Worm (Caenorhabditis elegans): ENCODE measurements around the gene cyp-33C11.

cyp-33C11 gene

ce11 chrV:728822-729493, 16.2 kb upstream of the cyp-33C11 start (continued):
- TF ChIP-seq cey-2 (tag; optimal IDR thresholded peaks at IDR 0.05; ENCODE audit: borderline replicate concordance, insufficient read depth) (no peak), R02D3.7 (tag; optimal IDR thresholded peaks at IDR 0.05) (no peak), F37D6.2 (tag; optimal IDR thresholded peaks at IDR 0.05) (no peak), ctbp-1 (GFP tag; IDR thresholded peaks at IDR 0.05) (0 out of 2 replicates have a peak, but pooled peaks have one; percentile 5), nhr-102 (tag; optimal IDR thresholded peaks at IDR 0.05) (peak; percentile 18), set-16 (GFP tag; IDR thresholded peaks at IDR 0.05) (no peak), mxl-2 (GFP tag; conservative IDR thresholded peaks at IDR 0.05) (no peak), ceh-62 (tag; optimal IDR thresholded peaks at IDR 0.05) (no peak), madf-9 (GFP tag; conservative IDR thresholded peaks at IDR 0.05) (no peak), T20F7.1 (GFP tag; optimal IDR thresholded peaks at IDR 0.05) (peak; percentile 23), hif-1 (tag; optimal IDR thresholded peaks at IDR 0.05) (no peak), zip-11 (GFP tag; IDR thresholded peaks at IDR 0.05) (no peak), ceh-32 (tag; optimal IDR thresholded peaks at IDR 0.05; ENCODE audit: poor library complexity) (no peak), attf-4 (tag; optimal IDR thresholded peaks at IDR 0.05) (no peak), sdz-12 (GFP tag; optimal IDR thresholded peaks at IDR 0.05) (no peak), lsy-2 (tag; optimal IDR thresholded peaks at IDR 0.05) (peak in 1 of 2 experiments; percentile 69), nhr-111 (GFP tag; optimal IDR thresholded peaks at IDR 0.05) (peak; percentile 47), mep-1 (tag; optimal IDR thresholded peaks at IDR 0.05) (peak; percentile 61), spr-3 (GFP tag; optimal IDR thresholded peaks at IDR 0.05) (no peak), dmd-6 (GFP tag; IDR thresholded peaks at IDR 0.05) (peak; percentile 13; the same call in 1 of the 2 replicates), F26F4.8 (GFP tag; conservative IDR thresholded peaks at IDR 0.05) (no peak), lin-15B (tag; optimal IDR thresholded peaks at IDR 0.05) (no peak), egl-27 (tag; optimal IDR thresholded peaks at IDR 0.05) (no peak), mdt-29 (GFP tag; IDR thresholded peaks at IDR 0.05) (no peak), nhr-41 (GFP tag; IDR thresholded peaks at IDR 0.05) (no peak), lir-3 (tag; optimal IDR thresholded peaks at IDR 0.05) (no peak), hmg-1.1 (GFP tag; IDR thresholded peaks at IDR 0.05) (0 out of 2 replicates have a peak, but pooled peaks have one; percentile 26), fkh-10 (GFP tag; optimal IDR thresholded peaks at IDR 0.05) (no peak), aha-1 (tag) (peak; percentile 98), nhr-11 (tag; optimal IDR thresholded peaks at IDR 0.05) (peak; percentile 69), ztf-11 (tag; optimal IDR thresholded peaks at IDR 0.05) (no peak), skn-1 (tag; optimal IDR thresholded peaks at IDR 0.05) (no peak), mes-2 (tag; optimal IDR thresholded peaks at IDR 0.05; ENCODE audit: poor library complexity, severe bottlenecking) (no peak), nhr-237 (tag; optimal IDR thresholded peaks at IDR 0.05) (no peak), daf-8 (GFP tag; IDR thresholded peaks at IDR 0.05) (no peak), duxl-1 (tag; optimal IDR thresholded peaks at IDR 0.05; ENCODE audit: poor library complexity) (no peak), nhr-76 (tag; optimal IDR thresholded peaks at IDR 0.05) (no peak), lin-1 (GFP tag; IDR thresholded peaks at IDR 0.05) (no peak)

ce11 chrV:727484-728351, 14.9 kb upstream of the cyp-33C11 start, which contains the start of the genes icl-1 and srh-2:
TSS of gene icl-1 (minus strand) at chrV:728004.
TSS of gene srh-2 (plus strand) at chrV:728301.
- TF ChIP-seq nhr-102 (tag; optimal IDR thresholded peaks at IDR 0.05) (peak; percentile 52), nhr-111 (GFP tag; optimal IDR thresholded peaks at IDR 0.05) (peak; percentile 82), nhr-10 (tag; optimal IDR thresholded peaks at IDR 0.05) (peak; percentile 64), F37D6.2 (tag; optimal IDR thresholded peaks at IDR 0.05) (no peak), zfp-3 (GFP tag; conservative IDR thresholded peaks at IDR 0.05) (peak; percentile 48), ZK546.5 (tag; optimal IDR thresholded peaks at IDR 0.05) (no peak), ces-1 (GFP tag; optimal IDR thresholded peaks at IDR 0.05) (no peak), mdl-1 (tag; optimal IDR thresholded peaks at IDR 0.05) (peak; percentile 66 to 75), T26A8.4 (GFP tag; IDR thresholded peaks at IDR 0.05) (peak; percentile 91), nhr-48 (tag; optimal IDR thresholded peaks at IDR 0.05) (peak; percentile 40), R02D3.7 (tag; optimal IDR thresholded peaks at IDR 0.05) (no peak), F44E2.7 (GFP tag; IDR thresholded peaks at IDR 0.05) (no peak), php-3 (GFP tag; IDR thresholded peaks at IDR 0.05) (no peak), jun-1 (tag; optimal IDR thresholded peaks at IDR 0.05) (no peak), ctbp-1 (GFP tag; IDR thresholded peaks at IDR 0.05) (peak; percentile 6), ceh-20 (GFP tag; IDR thresholded peaks at IDR 0.05) (peak; percentile 9; the same call in 1 of the 2 replicates)
